Fruit fly (Drosophila melanogaster) whole organism, prepupa: ENCODE data around the gene Vha68-3.

ENCODE experiments used
- CG10631 ChIP-seq: fragments of 200-800 bp; sonication (Bioruptor generic); optimal IDR thresholded peaks from 2 replicates; lab custom pipeline; 2016; ENCODE audit warnings: missing biosample characterization, missing genetic modification characterization
- CG10669 ChIP-seq: fragments of 200-800 bp; sonication (Bioruptor generic); optimal IDR thresholded peaks from 3 replicates; lab custom pipeline; 2018; ENCODE audit warnings: missing biosample characterization, mild to moderate bottlenecking, missing genetic modification characterization, moderate library complexity
- CG11294 ChIP-seq: fragments of 200-800 bp; sonication (Bioruptor generic); IDR thresholded peaks from 2 replicates; pipeline ENCODE4 v1.3.6; 2022; ENCODE audit warnings: missing biosample characterization, missing genetic modification characterization
- CG11902 ChIP-seq: fragments of 200-800 bp; sonication (Bioruptor generic); optimal IDR thresholded peaks from 3 replicates; lab custom pipeline; 2016; ENCODE audit warnings: missing biosample characterization, missing genetic modification characterization
- CG15336 ChIP-seq: fragments of 200-800 bp; sonication (Bioruptor generic); IDR thresholded peaks from 2 replicates; pipeline ENCODE4 v1.3.6; 2022; ENCODE audit warnings: missing biosample characterization, missing genetic modification characterization
- CG16779 ChIP-seq: fragments of 200-800 bp; sonication (Bioruptor generic); optimal IDR thresholded peaks from 3 replicates; lab custom pipeline; 2017; ENCODE audit warnings: missing biosample characterization, mild to moderate bottlenecking, missing genetic modification characterization
- CG3032 ChIP-seq: fragments of 200-800 bp; optimal IDR thresholded peaks from 2 replicates; lab custom pipeline; 2019; ENCODE audit warnings: missing biosample characterization, mild to moderate bottlenecking, missing genetic modification characterization, moderate library complexity
- CG34406 ChIP-seq: fragments of 200-800 bp; sonication (Bioruptor generic); optimal IDR thresholded peaks from 3 replicates; lab custom pipeline; 2016; ENCODE audit warnings: missing biosample characterization, missing genetic modification characterization
- CG3919 ChIP-seq: fragments of 200-800 bp; sonication (Bioruptor generic); optimal IDR thresholded peaks from 3 replicates; lab custom pipeline; 2016; ENCODE audit warnings: missing biosample characterization, missing genetic modification characterization
- CG4318 ChIP-seq: fragments of 200-800 bp; sonication (Bioruptor generic); optimal IDR thresholded peaks from 3 replicates; lab custom pipeline; 2017; ENCODE audit warnings: missing biosample characterization, mild to moderate bottlenecking, missing genetic modification characterization
- CG6276 ChIP-seq: fragments of 200-800 bp; sonication (Bioruptor generic); optimal IDR thresholded peaks from 2 replicates; lab custom pipeline; 2017; ENCODE audit warnings: missing biosample characterization, mild to moderate bottlenecking, missing genetic modification characterization
- CG6854 ChIP-seq: fragments of 200-800 bp; sonication (Bioruptor generic); optimal IDR thresholded peaks from 2 replicates; lab custom pipeline; 2017; ENCODE audit warnings: missing biosample characterization, mild to moderate bottlenecking, missing genetic modification characterization
- CG8119 ChIP-seq: fragments of 200-800 bp; sonication (Bioruptor generic); IDR thresholded peaks from 3 replicates; pipeline ENCODE4 v1.3.6; 2022; ENCODE audit warnings: missing biosample characterization, missing genetic modification characterization
- CG8632 ChIP-seq: fragments of 200-800 bp; sonication (Bioruptor generic); optimal IDR thresholded peaks from 3 replicates; lab custom pipeline; 2016; ENCODE audit warnings: missing biosample characterization, missing genetic modification characterization
- Ets21C ChIP-seq: fragments of 200-800 bp; sonication (Bioruptor generic); optimal IDR thresholded peaks from 3 replicates; lab custom pipeline; 2016; ENCODE audit warnings: missing biosample characterization, missing genetic modification characterization
- Ets96B ChIP-seq: fragments of 200-800 bp; optimal IDR thresholded peaks from 2 replicates; lab custom pipeline; 2019; ENCODE audit warnings: missing biosample characterization, mild to moderate bottlenecking, missing genetic modification characterization, moderate library complexity
- Gug ChIP-seq: fragments of 200-800 bp; sonication (Bioruptor generic); IDR thresholded peaks from 2 replicates; pipeline ENCODE4 v1.3.6; 2022; ENCODE audit warnings: missing biosample characterization, missing genetic modification characterization
- Hr39 ChIP-seq: fragments of 200-800 bp; sonication (Bioruptor generic); optimal IDR thresholded peaks from 2 replicates; lab custom pipeline; 2016; ENCODE audit warnings: missing biosample characterization, missing genetic modification characterization
- Lpt ChIP-seq: fragments of 200-800 bp; sonication (Bioruptor generic); optimal IDR thresholded peaks from 3 replicates; lab custom pipeline; 2016; ENCODE audit warnings: missing biosample characterization, missing genetic modification characterization
- Sox15 ChIP-seq: fragments of 200-800 bp; sonication (Bioruptor generic); optimal IDR thresholded peaks from 3 replicates; lab custom pipeline; 2016; ENCODE audit warnings: missing biosample characterization, missing genetic modification characterization
- achi ChIP-seq: fragments of 200-800 bp; sonication (Bioruptor generic); optimal IDR thresholded peaks from 3 replicates; lab custom pipeline; 2016; ENCODE audit warnings: missing biosample characterization, missing genetic modification characterization
- acj6 ChIP-seq: fragments of 200-800 bp; sonication (Bioruptor generic); optimal IDR thresholded peaks from 3 replicates; lab custom pipeline; 2016; ENCODE audit warnings: missing biosample characterization, missing genetic modification characterization
- dac ChIP-seq: fragments of 200-800 bp; sonication (Bioruptor generic); optimal IDR thresholded peaks from 2 replicates; lab custom pipeline; 2017; ENCODE audit warnings: missing biosample characterization, mild to moderate bottlenecking, missing genetic modification characterization
- esn ChIP-seq: fragments of 200-800 bp; sonication (Bioruptor generic); optimal IDR thresholded peaks from 2 replicates; lab custom pipeline; 2016; ENCODE audit warnings: missing biosample characterization, mild to moderate bottlenecking, missing genetic modification characterization, moderate library complexity
- fd59A ChIP-seq: fragments of 200-800 bp; sonication (Bioruptor generic); optimal IDR thresholded peaks from 2 replicates; lab custom pipeline; 2017; ENCODE audit warnings: missing biosample characterization, mild to moderate bottlenecking, missing genetic modification characterization, missing genetic modification reagents
- fd85E ChIP-seq: fragments of 200-800 bp; sonication (Bioruptor generic); optimal IDR thresholded peaks from 3 replicates; lab custom pipeline; 2016; ENCODE audit warnings: missing biosample characterization, missing genetic modification characterization
- pdm3 ChIP-seq: fragments of 200-800 bp; sonication (Bioruptor generic); optimal IDR thresholded peaks from 3 replicates; lab custom pipeline; 2016; ENCODE audit warnings: missing biosample characterization, missing genetic modification characterization
- salr ChIP-seq, 2 experiments: fragments of 200-800 bp; sonication (Bioruptor generic); optimal IDR thresholded peaks; 3 replicates each; lab custom pipeline; 2016 to 2018; ENCODE audit warnings: missing biosample characterization in 2 of 2, missing genetic modification characterization in 2 of 2, mild to moderate bottlenecking in 1 of 2
- spab ChIP-seq: fragments of 200-800 bp; sonication (Bioruptor generic); optimal IDR thresholded peaks from 2 replicates; lab custom pipeline; 2017; ENCODE audit warnings: missing biosample characterization, mild to moderate bottlenecking, missing genetic modification characterization, missing genetic modification reagents

The Vha68-3 gene

DNA sequence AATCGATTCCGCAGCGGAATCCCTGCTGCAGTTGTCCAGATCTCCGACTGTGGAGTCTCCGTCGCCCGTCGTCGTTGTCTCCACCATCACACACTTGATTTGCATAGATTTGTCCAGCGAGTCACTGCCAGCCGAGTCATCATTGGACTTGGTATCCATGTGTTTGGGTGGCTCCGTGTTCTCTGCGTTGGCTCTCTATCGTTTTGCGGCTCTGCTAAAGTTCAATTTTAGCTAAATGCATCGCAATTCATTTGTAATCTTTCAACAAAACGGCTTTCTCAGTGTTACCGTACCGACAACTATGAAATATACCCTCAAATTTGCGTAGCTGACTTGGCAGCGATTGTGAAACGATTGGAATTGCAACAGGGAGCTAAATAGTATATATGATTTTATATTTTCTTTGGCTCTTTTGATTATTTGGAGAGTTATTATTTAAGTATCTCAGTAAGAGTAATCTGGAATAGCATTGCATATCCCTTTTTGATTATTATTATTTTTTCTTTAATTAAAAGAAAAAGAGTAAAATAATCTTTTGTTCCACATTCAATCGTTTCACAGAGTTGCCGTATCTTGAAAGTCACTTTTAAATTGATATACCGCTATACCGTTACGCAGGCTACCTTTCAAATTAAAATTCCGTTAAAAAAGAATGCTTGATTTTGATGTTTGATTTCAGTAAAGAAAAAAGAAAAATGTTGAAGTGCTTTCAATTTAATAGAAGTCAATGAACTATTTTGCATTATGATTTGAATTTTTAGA, 42.6 kb downstream of the Vha68-3 start, which contains the start of gene CG9933:
CG9933 (minus strand) TSS at position 293 of the 762 bp plus-strand sequence.
- TF ChIP-seq CG3032: no peak
- TF ChIP-seq CG8632 (GFP tag; lab: Kevin White, UChicago): no peak
- TF ChIP-seq Gug (GFP tag; lab: Robert Waterston, UW): no peak
- TF ChIP-seq salr (GFP tag; optimal IDR thresholded peaks at IDR 0.05; lab: Kevin White, UChicago): no peak
- no peak for TF ChIP-seq Lpt (GFP tag; lab: Kevin White, UChicago)
- no peak for TF ChIP-seq Ets96B (tag; lab: Kevin White, UChicago)
- TF ChIP-seq CG3919 (GFP tag; lab: Kevin White, UChicago): no peak
- no peak for TF ChIP-seq Hr39
- TF ChIP-seq pdm3 (GFP tag; lab: Kevin White, UChicago): no peak
- TF ChIP-seq achi (GFP tag; lab: Kevin White, UChicago): no peak
- TF ChIP-seq CG11902 (GFP tag; lab: Kevin White, UChicago): no peak
- TF ChIP-seq CG10631 (GFP tag; lab: Kevin White, UChicago): no peak
- no peak for TF ChIP-seq Sox15 (GFP tag; lab: Kevin White, UChicago)
- no peak for TF ChIP-seq CG8119 (GFP tag; lab: Robert Waterston, UW)
- no peak for TF ChIP-seq dac
- no peak for TF ChIP-seq spab
- no peak for TF ChIP-seq CG6276
- no peak for TF ChIP-seq CG6854 (GFP tag; lab: Kevin White, UChicago)
- TF ChIP-seq fd59A (GFP tag; lab: Kevin White, UChicago): no peak
- TF ChIP-seq, all 60 proteins: peak for 0

DNA sequence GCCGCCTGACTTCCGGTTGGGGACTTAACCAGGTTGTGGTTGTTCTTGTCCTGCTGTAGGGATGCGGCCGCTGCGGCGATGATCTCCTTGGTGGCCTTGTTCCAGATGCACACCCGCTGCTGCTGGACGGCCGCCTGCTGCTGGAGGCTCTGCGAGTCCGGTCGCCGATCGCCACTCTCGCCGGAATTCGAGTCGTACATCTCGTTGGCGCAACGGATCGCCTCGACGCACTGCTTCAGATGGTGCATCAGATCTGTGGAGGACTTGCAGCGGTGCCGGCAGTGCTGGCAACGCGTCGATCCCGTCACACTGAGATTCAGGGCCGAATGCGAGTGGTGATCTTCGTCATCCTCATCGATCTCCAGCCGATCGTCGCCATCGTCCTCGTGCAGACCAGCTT, 50.3 kb downstream of the Vha68-3 start:
- TF ChIP-seq Hr39 (no peak), CG10669 (GFP tag; lab: Kevin White, UChicago) (no peak), acj6 (GFP tag; lab: Kevin White, UChicago) (no peak), CG11294 (GFP tag; lab: Robert Waterston, UW) (no peak), Ets21C (GFP tag; lab: Kevin White, UChicago) (no peak), spab (no peak), CG16779 (no peak), CG4318 (no peak), fd85E (GFP tag; lab: Kevin White, UChicago) (no peak), esn (GFP tag; lab: Kevin White, UChicago) (no peak), CG6854 (GFP tag; lab: Kevin White, UChicago) (no peak), CG15336 (GFP tag; lab: Robert Waterston, UW) (no peak), CG34406 (GFP tag; lab: Kevin White, UChicago) (no peak), achi (GFP tag; lab: Kevin White, UChicago) (no peak), CG6276 (no peak)
